Fruit fly (Drosophila melanogaster): ENCODE measurements around the gene jdp.

- TF ChIP-seq insv (optimal IDR thresholded peaks at IDR 0.05) (no peak), Sin3A (optimal IDR thresholded peaks at IDR 0.05) (no peak)
These were observed 25.7 kb downstream of the jdp start for dm6 chr3R:30501174-30501573.
